Worm (Caenorhabditis elegans) whole organism, midembryonic: ENCODE results near the gene coa-4.

ENCODE experiments used
- flt-1 ChIP-seq: fragments of 200-800 bp; sonication (Bioruptor generic); IDR thresholded peaks from 2 replicates; pipeline ENCODE4 v1.3.6; 2022; ENCODE audit warnings: missing genetic modification characterization, missing compliant biosample characterization
- ref-1 ChIP-seq: fragments of 200-800 bp; sonication (Bioruptor generic); conservative IDR thresholded peaks from 2 replicates; pipeline ENCODE4 v1.3.6; 2022; ENCODE audit warnings: missing genetic modification reagents, missing genetic modification characterization, missing compliant biosample characterization

DNA sequence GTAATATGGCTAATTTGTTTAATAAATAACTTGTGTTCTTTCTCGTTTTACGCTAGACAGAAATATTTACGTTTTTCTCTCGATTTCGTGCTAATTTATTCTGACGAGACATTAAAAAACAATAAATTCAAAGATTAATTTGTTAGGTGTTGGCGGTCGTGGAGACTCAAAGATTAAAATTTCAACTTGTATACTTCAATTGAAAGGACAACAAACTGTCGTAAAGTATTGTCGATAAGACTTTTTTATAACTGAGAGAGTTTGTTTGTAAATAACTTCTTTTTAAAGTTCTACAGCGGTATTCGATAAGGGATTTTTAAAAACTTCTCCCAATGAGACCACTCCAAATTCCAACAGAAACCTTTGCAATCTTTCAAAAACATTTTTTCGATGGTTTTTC lies 18.3 kb upstream of the coa-4 start:
- TF ChIP-seq ref-1 (GFP tag; lab: Robert Waterston, UW) (no peak), flt-1 (no peak)
